Fruit fly (Drosophila melanogaster): Measurements from ENCODE around the gene CG7564.

The CG7564 gene

dm6 chr3L:17562263-17562662 is 48.2 kb downstream of the CG7564 start:
- no peak for TF ChIP-seq CTCF (optimal IDR thresholded peaks at IDR 0.05)

- TF ChIP-seq CG8478 (optimal IDR thresholded peaks at IDR 0.05) (no peak), CTCF (optimal IDR thresholded peaks at IDR 0.05) (no peak)
Observed at dm6 chr3L:17563133-17563532, 49.0 kb downstream of the CG7564 start.

dm6 chr3L:17563536-17564257 is 49.6 kb downstream of the CG7564 start:
- TF ChIP-seq CG8478 (optimal IDR thresholded peaks at IDR 0.05) (no peak), CTCF (optimal IDR thresholded peaks at IDR 0.05) (no peak)

dm6 chr3L:17566335-17567242 is 52.5 kb downstream of the CG7564 start:
- TF ChIP-seq CG8478 (optimal IDR thresholded peaks at IDR 0.05) (no peak), CTCF (optimal IDR thresholded peaks at IDR 0.05) (no peak)

- TF ChIP-seq CG8478 (optimal IDR thresholded peaks at IDR 0.05) (no peak), CTCF (optimal IDR thresholded peaks at IDR 0.05) (no peak)
Observed at dm6 chr3L:17568698-17569097, 54.6 kb downstream of the CG7564 start.

dm6 chr3L:17569737-17570546 is 55.8 kb downstream of the CG7564 start:
- TF ChIP-seq CTCF (optimal IDR thresholded peaks at IDR 0.05): no peak
- TF ChIP-seq CG8478 (optimal IDR thresholded peaks at IDR 0.05): no peak

- no peak for TF ChIP-seq CG8478 (optimal IDR thresholded peaks at IDR 0.05)
- TF ChIP-seq CTCF (optimal IDR thresholded peaks at IDR 0.05): no peak
Observed at dm6 chr3L:17570547-17570873, 56.4 kb downstream of the CG7564 start.

- TF ChIP-seq CTCF (optimal IDR thresholded peaks at IDR 0.05) (no peak), CG8478 (optimal IDR thresholded peaks at IDR 0.05) (no peak)
Observed at dm6 chr3L:17572090-17572489, 58.0 kb downstream of the CG7564 start.

dm6 chr3L:17573823-17574222 is 59.7 kb downstream of the CG7564 start:
- no peak for TF ChIP-seq CTCF (optimal IDR thresholded peaks at IDR 0.05)
- TF ChIP-seq CG8478 (optimal IDR thresholded peaks at IDR 0.05): no peak

All from S2 (cell line).